Fruit fly (Drosophila melanogaster) whole organism, embryonic: ENCODE measurements around the gene CG10165.

Source experiments
- Atf-2 ChIP-seq: fragments of 200-800 bp; sonication (Bioruptor generic); optimal IDR thresholded peaks from 2 replicates; lab custom pipeline; 2016; ENCODE audit warnings: missing biosample characterization, missing genetic modification characterization
- B-H1 ChIP-seq: fragments of 200-800 bp; sonication (Bioruptor generic); IDR thresholded peaks from 3 replicates; pipeline ENCODE4 v1.3.6; 2022; ENCODE audit warnings: missing biosample characterization, missing genetic modification characterization
- CG11247 ChIP-seq: fragments of 200-800 bp; sonication (Bioruptor generic); IDR thresholded peaks from 2 replicates; pipeline ENCODE4 v1.3.6; 2022; ENCODE audit warnings: missing biosample characterization, missing genetic modification characterization
- CG11695 ChIP-seq: fragments of 200-800 bp; sonication (Bioruptor generic); IDR thresholded peaks from 3 replicates; pipeline ENCODE4 v1.3.6; 2022; ENCODE audit warnings: missing biosample characterization, missing genetic modification characterization
- CG12391 ChIP-seq: fragments of 200-800 bp; sonication (Bioruptor generic); optimal IDR thresholded peaks from 3 replicates; lab custom pipeline; 2018; ENCODE audit warnings: missing biosample characterization, mild to moderate bottlenecking, missing genetic modification characterization, moderate library complexity
- CG13424 ChIP-seq: fragments of 200-800 bp; sonication (Bioruptor generic); optimal IDR thresholded peaks from 2 replicates; lab custom pipeline; 2019; ENCODE audit warnings: missing biosample characterization, mild to moderate bottlenecking, missing genetic modification characterization, moderate library complexity
- CG17912 ChIP-seq: fragments of 200-800 bp; sonication (Bioruptor generic); optimal IDR thresholded peaks from 2 replicates; lab custom pipeline; 2018; ENCODE audit warnings: missing biosample characterization, mild to moderate bottlenecking, missing genetic modification characterization
- CG18011 ChIP-seq: fragments of 200-800 bp; sonication (Bioruptor generic); optimal IDR thresholded peaks from 2 replicates; lab custom pipeline; 2017; ENCODE audit warnings: missing biosample characterization, missing genetic modification characterization, mild to moderate bottlenecking, moderate library complexity, missing genotype
- CG18764 ChIP-seq: fragments of 200-800 bp; sonication (Bioruptor generic); optimal IDR thresholded peaks from 3 replicates; lab custom pipeline; 2016; ENCODE audit warnings: missing biosample characterization, missing genetic modification characterization
- CG2875 ChIP-seq: fragments of 200-800 bp; sonication (Bioruptor generic); optimal IDR thresholded peaks from 2 replicates; lab custom pipeline; 2017; ENCODE audit warnings: missing biosample characterization, mild to moderate bottlenecking, missing genetic modification characterization, missing genetic modification reagents
- CG30020 ChIP-seq: fragments of 200-800 bp; optimal IDR thresholded peaks from 2 replicates; lab custom pipeline; 2019; ENCODE audit warnings: missing biosample characterization, mild to moderate bottlenecking, missing genetic modification characterization, moderate library complexity
- CG3407 ChIP-seq: fragments of 200-800 bp; sonication (Bioruptor generic); optimal IDR thresholded peaks from 2 replicates; lab custom pipeline; 2018; ENCODE audit warnings: missing biosample characterization, mild to moderate bottlenecking, missing genetic modification characterization
- CG4282 ChIP-seq: fragments of 200-800 bp; sonication (Bioruptor generic); optimal IDR thresholded peaks from 2 replicates; lab custom pipeline; 2016; ENCODE audit warnings: missing biosample characterization, missing genetic modification characterization
- CG4707 ChIP-seq: fragments of 200-800 bp; sonication (Bioruptor generic); optimal IDR thresholded peaks from 2 replicates; lab custom pipeline; 2018; ENCODE audit warnings: missing biosample characterization, mild to moderate bottlenecking, missing genetic modification characterization, moderate library complexity
- CG6254 ChIP-seq: fragments of 200-800 bp; sonication (Bioruptor generic); optimal IDR thresholded peaks from 3 replicates; lab custom pipeline; 2017; ENCODE audit warnings: mild to moderate bottlenecking, missing biosample characterization, missing genetic modification reagents, missing genetic modification characterization
- Dfd ChIP-seq, 2 experiments: fragments of >200 bp; optimal IDR thresholded peaks; 2 replicates each; lab custom pipeline; 2017; ENCODE audit warnings: missing biosample characterization in 2 of 2, missing genetic modification characterization in 2 of 2
- Dip2 ChIP-seq: fragments of 200-800 bp; sonication (Bioruptor generic); IDR thresholded peaks from 2 replicates; pipeline ENCODE4 v1.3.6; 2022; ENCODE audit warnings: missing biosample characterization, missing genetic modification characterization
- Dp ChIP-seq: fragments of 200-800 bp; sonication (Bioruptor generic); optimal IDR thresholded peaks from 2 replicates; lab custom pipeline; 2018; ENCODE audit warnings: missing biosample characterization, mild to moderate bottlenecking, missing genetic modification characterization, moderate library complexity
- HLHmδ ChIP-seq: fragments of 200-800 bp; sonication (Bioruptor generic); optimal IDR thresholded peaks from 2 replicates; lab custom pipeline; 2018; ENCODE audit warnings: missing biosample characterization, mild to moderate bottlenecking, missing genetic modification characterization, moderate library complexity
- Hand ChIP-seq: fragments of 200-800 bp; sonication (Bioruptor generic); optimal IDR thresholded peaks from 2 replicates; lab custom pipeline; 2017; ENCODE audit warnings: mild to moderate bottlenecking, missing biosample characterization, missing genetic modification reagents, missing genetic modification characterization
- Mes4 ChIP-seq: fragments of 200-800 bp; sonication (Bioruptor generic); optimal IDR thresholded peaks from 2 replicates; lab custom pipeline; 2016; ENCODE audit warnings: missing biosample characterization, missing genetic modification characterization
- Mrtf ChIP-seq: fragments of 200-800 bp; sonication (Bioruptor generic); IDR thresholded peaks from 3 replicates; pipeline ENCODE4 v1.3.6; 2022; ENCODE audit warnings: missing biosample characterization, missing genetic modification characterization
- Oli ChIP-seq: fragments of 200-800 bp; sonication (Bioruptor generic); optimal IDR thresholded peaks from 2 replicates; lab custom pipeline; 2018; ENCODE audit warnings: missing biosample characterization, mild to moderate bottlenecking, missing genetic modification characterization, moderate library complexity
- Sox102F ChIP-seq: fragments of 200-800 bp; sonication (Bioruptor generic); optimal IDR thresholded peaks from 2 replicates; lab custom pipeline; 2018; ENCODE audit warnings: missing biosample characterization, mild to moderate bottlenecking, missing genetic modification characterization, moderate library complexity
- Ssrp ChIP-seq: fragments of 200-800 bp; sonication (Bioruptor generic); optimal IDR thresholded peaks from 2 replicates; lab custom pipeline; 2018; ENCODE audit warnings: missing biosample characterization, mild to moderate bottlenecking, missing genetic modification characterization, moderate library complexity
- TFAM ChIP-seq: fragments of 200-800 bp; sonication (Bioruptor generic); optimal IDR thresholded peaks from 2 replicates; lab custom pipeline; 2017; ENCODE audit warnings: missing biosample characterization, missing genetic modification characterization, inconsistent platforms
- Vsx1 ChIP-seq: fragments of 200-800 bp; sonication (Bioruptor generic); optimal IDR thresholded peaks from 2 replicates; lab custom pipeline; 2017; ENCODE audit warnings: missing biosample characterization, mild to moderate bottlenecking, missing genetic modification characterization, missing genetic modification reagents
- ase ChIP-seq: fragments of 200-800 bp; sonication (Bioruptor generic); IDR thresholded peaks from 3 replicates; pipeline ENCODE4 v1.3.6; 2022; ENCODE audit warnings: missing biosample characterization, missing genetic modification characterization
- ash1 ChIP-seq: fragments of 200-800 bp; sonication (Bioruptor generic); optimal IDR thresholded peaks from 2 replicates; lab custom pipeline; 2018; ENCODE audit warnings: missing biosample characterization, mild to moderate bottlenecking, missing genetic modification characterization
- br ChIP-seq: fragments of >200 bp; optimal IDR thresholded peaks from 2 replicates; lab custom pipeline; 2017
- cad ChIP-seq: fragments of >200 bp; optimal IDR thresholded peaks from 2 replicates; lab custom pipeline; 2017; ENCODE audit warnings: missing biosample characterization, missing genetic modification characterization
- chn ChIP-seq: fragments of 200-800 bp; sonication (Bioruptor generic); optimal IDR thresholded peaks from 2 replicates; lab custom pipeline; 2016; ENCODE audit warnings: missing biosample characterization, missing genetic modification characterization
- crol ChIP-seq: fragments of 200-800 bp; sonication (Bioruptor generic); IDR thresholded peaks from 2 replicates; pipeline ENCODE4 v1.3.6; 2022; ENCODE audit warnings: missing biosample characterization, missing genetic modification characterization
- dan ChIP-seq: fragments of 200-800 bp; sonication (Bioruptor generic); IDR thresholded peaks from 2 replicates; pipeline ENCODE4 v1.3.6; 2022; ENCODE audit warnings: missing biosample characterization, missing genetic modification characterization
- fd64A ChIP-seq: fragments of 200-800 bp; sonication (Bioruptor generic); optimal IDR thresholded peaks from 3 replicates; lab custom pipeline; 2018; ENCODE audit warnings: missing biosample characterization, mild to moderate bottlenecking, missing genetic modification characterization
- grn ChIP-seq: fragments of 200-800 bp; sonication (Bioruptor generic); optimal IDR thresholded peaks from 3 replicates; lab custom pipeline; 2017; ENCODE audit warnings: missing biosample characterization, missing genetic modification characterization
- h ChIP-seq: fragments of >200 bp; optimal IDR thresholded peaks from 2 replicates; lab custom pipeline; 2017
- jigr1 ChIP-seq: fragments of 200-800 bp; sonication (Bioruptor generic); IDR thresholded peaks from 3 replicates; pipeline ENCODE4 v1.3.6; 2022; ENCODE audit warnings: missing biosample characterization, missing genetic modification characterization
- maf-S ChIP-seq: fragments of 200-800 bp; sonication (Bioruptor generic); optimal IDR thresholded peaks from 2 replicates; lab custom pipeline; 2016; ENCODE audit warnings: missing biosample characterization, missing genetic modification characterization
- odd ChIP-seq: fragments of 200-800 bp; sonication (Bioruptor generic); optimal IDR thresholded peaks from 2 replicates; lab custom pipeline; 2017; ENCODE audit warnings: missing biosample characterization, mild to moderate bottlenecking, missing genetic modification characterization
- peb ChIP-seq: fragments of 200-800 bp; sonication (Bioruptor generic); IDR thresholded peaks from 2 replicates; pipeline ENCODE4 v1.3.6; 2022; ENCODE audit warnings: missing biosample characterization, missing genetic modification characterization
- phol ChIP-seq: fragments of 200-800 bp; sonication (Bioruptor generic); optimal IDR thresholded peaks from 3 replicates; lab custom pipeline; 2018; ENCODE audit warnings: missing biosample characterization, mild to moderate bottlenecking, missing genetic modification characterization, moderate library complexity
- ro ChIP-seq: fragments of 200-800 bp; sonication (Bioruptor generic); IDR thresholded peaks from 2 replicates; pipeline ENCODE4 v1.3.6; 2022; ENCODE audit warnings: missing biosample characterization, missing genetic modification characterization
- sc ChIP-seq, 3 experiments: fragments of >200 bp in 2 of 3; fragments of 200-800 bp in 1 of 3; sonication (Bioruptor generic) in 1 of 3; optimal IDR thresholded peaks; 2 replicates in 2 of 3; 3 replicates in 1 of 3; lab custom pipeline; 2017; ENCODE audit warnings: mild to moderate bottlenecking in 1 of 3, missing biosample characterization in 1 of 3, missing genetic modification characterization in 1 of 3, missing genetic modification reagents in 1 of 3
- sens-2 ChIP-seq: fragments of 200-800 bp; sonication (Bioruptor generic); IDR thresholded peaks from 2 replicates; pipeline ENCODE4 v1.3.6; 2022; ENCODE audit warnings: missing biosample characterization, missing genetic modification characterization
- seq ChIP-seq: fragments of 200-800 bp; sonication (Bioruptor generic); IDR thresholded peaks from 2 replicates; pipeline ENCODE4 v1.3.6; 2022; ENCODE audit warnings: missing biosample characterization, missing genetic modification characterization
- slbo ChIP-seq: fragments of 200-800 bp; sonication (Bioruptor generic); IDR thresholded peaks from 2 replicates; pipeline ENCODE4 v1.3.6; 2022; ENCODE audit warnings: missing biosample characterization, missing genetic modification characterization
- sqz ChIP-seq: fragments of 200-800 bp; sonication (Bioruptor generic); optimal IDR thresholded peaks from 3 replicates; lab custom pipeline; 2018; ENCODE audit warnings: missing biosample characterization, mild to moderate bottlenecking, missing genetic modification characterization
- sr ChIP-seq: fragments of 200-800 bp; sonication (Bioruptor generic); IDR thresholded peaks from 3 replicates; pipeline ENCODE4 v1.3.6; 2022; ENCODE audit warnings: missing biosample characterization, missing genetic modification characterization
- trh ChIP-seq: fragments of 200-800 bp; sonication (Bioruptor generic); optimal IDR thresholded peaks from 2 replicates; lab custom pipeline; 2016; ENCODE audit warnings: missing biosample characterization, missing genetic modification characterization
- twi ChIP-seq: fragments of 200-800 bp; optimal IDR thresholded peaks from 2 replicates; lab custom pipeline; 2019; ENCODE audit warnings: missing biosample characterization, mild to moderate bottlenecking, missing genetic modification characterization, moderate library complexity

The CG10165 gene

DNA sequence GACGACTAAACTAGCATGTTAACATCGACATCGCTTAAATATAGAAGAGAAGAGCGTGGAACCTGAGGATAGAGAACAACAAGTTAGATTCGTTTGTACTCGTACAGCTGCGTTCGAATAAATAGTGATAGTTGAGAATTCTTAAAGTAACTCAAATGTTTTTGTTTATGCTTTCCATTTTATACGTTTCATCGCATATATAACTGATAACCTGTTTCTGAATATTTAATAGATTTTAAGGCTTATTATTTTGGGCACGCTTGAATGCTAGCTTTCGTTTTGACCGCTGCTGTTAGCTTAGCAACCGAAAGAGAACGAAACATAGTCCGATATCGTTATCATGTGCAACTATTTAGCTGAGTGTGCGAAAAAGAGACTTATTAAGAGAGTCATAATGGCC lies 1.8 kb downstream of the CG10165 start (continued):
- TF ChIP-seq CG11695 (peak; percentile 97), seq (GFP tag; lab: Robert Waterston, UW) (peak; percentile 97), ash1 (GFP tag; lab: Kevin White, UChicago) (peak; percentile 91), Ssrp (tag; lab: Kevin White, UChicago) (peak; percentile 73), CG30020 (peak; percentile 39), Dp (GFP tag; lab: Kevin White, UChicago) (peak; percentile 5), B-H1 (GFP tag; lab: Robert Waterston, UW) (peak; percentile 93), sr (GFP tag; lab: Robert Waterston, UW) (peak; percentile 65; the same call in 1 of the 3 replicates), CG6254 (peak; percentile 54), trh (GFP tag; lab: Kevin White, UChicago) (peak; percentile 77), CG4282 (GFP tag; lab: Kevin White, UChicago) (peak; percentile 89), jigr1 (GFP tag; lab: Robert Waterston, UW) (peak; percentile 73; the same call in 2 of the 3 replicates), maf-S (GFP tag; lab: Kevin White, UChicago) (peak; percentile 96), CG2875 (GFP tag; lab: Kevin White, UChicago) (peak; percentile 60), peb (GFP tag; lab: Robert Waterston, UW) (peak; percentile 77), CG13424 (tag; lab: Kevin White, UChicago) (peak; percentile 95), Mes4 (GFP tag; lab: Kevin White, UChicago) (peak; percentile 81), Mrtf (GFP tag; lab: Robert Waterston, UW) (peak; percentile 95), HLHmδ (GFP tag; lab: Kevin White, UChicago) (no peak), crol (peak; percentile 46; the same call in 1 of the 2 replicates), Vsx1 (GFP tag; lab: Kevin White, UChicago) (peak; percentile 87), fd64A (peak; percentile 53), chn (GFP tag; lab: Kevin White, UChicago) (peak; percentile 89), Dfd (GFP tag; optimal IDR thresholded peaks at IDR 0.05; lab: Kevin White, UChicago) (peak in 1 of 2 experiments; percentile 29), ase (GFP tag; lab: Robert Waterston, UW) (peak; percentile 93), dan (GFP tag; lab: Robert Waterston, UW) (no peak), Oli (tag; lab: Kevin White, UChicago) (peak; percentile 92), TFAM (GFP tag; lab: Kevin White, UChicago) (peak; percentile 51), Atf-2 (GFP tag; lab: Kevin White, UChicago) (peak; percentile 88), CG17912 (GFP tag; lab: Kevin White, UChicago) (peak; percentile 25), Sox102F (GFP tag; lab: Kevin White, UChicago) (peak; percentile 91), CG11247 (peak; percentile 97), Hand (peak; percentile 96), grn (GFP tag; lab: Kevin White, UChicago) (peak; percentile 35), sens-2 (GFP tag; lab: Robert Waterston, UW) (peak; percentile 78), br (no peak), CG18011 (peak; percentile 87), CG12391 (tag; lab: Kevin White, UChicago) (peak; percentile 97), twi (peak; percentile 74), CG18764 (peak; percentile 79), odd (GFP tag; lab: Kevin White, UChicago) (peak; percentile 92), phol (tag; lab: Kevin White, UChicago) (peak; percentile 84), sqz (GFP tag; lab: Kevin White, UChicago) (no peak), sc (optimal IDR thresholded peaks at IDR 0.05; lab: Kevin White, UChicago) (no peak), sc (GFP tag; optimal IDR thresholded peaks at IDR 0.05; lab: Kevin White, UChicago) (peak; percentile 45), ro (GFP tag; lab: Robert Waterston, UW) (peak; percentile 81), h (no peak), cad (no peak), CG3407 (GFP tag; lab: Kevin White, UChicago) (peak; percentile 69), slbo (peak; percentile 99), CG4707 (GFP tag; lab: Kevin White, UChicago) (peak; percentile 58), Dip2 (GFP tag; lab: Robert Waterston, UW) (peak; percentile 21; the same call in 1 of the 2 replicates)
